Fruit fly (Drosophila melanogaster): ENCODE data around the gene Crtc.

The Crtc gene

DNA sequence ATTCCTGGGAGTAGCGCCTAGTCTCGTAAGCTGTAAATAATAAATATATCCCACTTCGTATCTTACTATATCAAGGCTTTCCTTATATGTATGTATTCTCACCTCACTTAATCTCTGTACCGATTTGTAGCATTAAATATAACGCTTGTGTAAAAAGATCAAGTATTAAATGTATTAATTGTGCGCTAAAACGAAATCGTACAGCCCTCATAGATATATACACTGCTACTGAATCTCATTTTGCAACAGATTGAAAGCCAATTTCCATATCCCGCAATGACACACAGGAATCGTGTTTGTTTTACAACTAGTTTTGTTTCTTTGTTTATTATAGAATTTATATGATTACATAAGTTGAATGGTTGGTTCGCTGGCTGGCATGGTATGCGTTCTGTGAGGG lies 31.2 kb downstream of the Crtc start:
- TF ChIP-seq CG8301 (tag; optimal IDR thresholded peaks at IDR 0.05) (no peak), EcR (GFP tag; optimal IDR thresholded peaks at IDR 0.05) (peak; percentile 23)

DNA sequence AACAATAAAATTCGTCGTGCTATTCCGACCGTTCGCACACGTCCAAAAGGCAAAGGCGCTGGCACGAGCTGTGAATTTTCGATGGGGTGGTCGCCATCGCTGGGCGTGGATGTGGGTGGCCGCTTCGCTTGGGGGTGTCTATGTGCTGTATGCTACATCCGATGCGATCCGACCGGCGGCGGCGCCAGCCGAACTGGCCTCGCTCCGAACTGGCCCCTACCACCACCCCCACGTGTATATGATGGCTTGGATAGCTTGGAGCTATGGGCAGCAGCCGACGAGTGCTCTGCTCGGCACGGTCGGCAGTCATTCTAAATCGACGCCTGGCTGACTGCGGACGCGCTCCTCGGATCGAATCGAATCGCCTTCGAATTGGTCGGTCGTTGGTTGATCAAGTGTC lies 35.9 kb downstream of the Crtc start, which contains the start of gene CG7497:
TSS of gene CG7497 (plus strand) at position 308 of the 400 bp plus-strand sequence.
- TF ChIP-seq CG4496 (GFP tag; IDR thresholded peaks at IDR 0.05) (peak; percentile 52), CG32121 (GFP tag; IDR thresholded peaks at IDR 0.05) (peak; percentile 75), CG13204 (GFP tag; optimal IDR thresholded peaks at IDR 0.05) (peak; percentile 39), Pif1B (GFP tag; optimal IDR thresholded peaks at IDR 0.05) (no peak)

DNA sequence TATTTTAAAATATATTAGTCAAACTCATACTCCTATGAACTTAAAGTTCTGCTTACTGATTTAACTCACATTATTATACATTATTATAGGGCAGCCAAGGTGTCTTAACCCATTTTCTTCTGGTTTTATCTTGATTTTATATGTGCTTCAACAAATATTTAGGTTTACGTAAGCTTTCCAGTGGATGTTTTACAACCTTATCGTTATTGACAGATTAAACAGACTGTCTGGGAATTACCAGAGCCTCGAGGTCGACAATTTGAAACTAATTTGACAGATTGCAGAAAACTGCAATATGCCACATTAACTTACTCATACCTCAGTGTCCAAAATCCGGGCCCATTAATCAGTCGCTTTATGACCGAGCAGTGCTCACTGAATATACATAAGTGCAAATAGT lies 37.8 kb downstream of the Crtc start:
- no peak for TF ChIP-seq rn (GFP tag; IDR thresholded peaks at IDR 0.05)
- TF ChIP-seq CG4496 (GFP tag; IDR thresholded peaks at IDR 0.05), result peak; percentile 48; the same call in 1 of the 3 replicates
- TF ChIP-seq CG8159 (tag; optimal IDR thresholded peaks at IDR 0.05), result no peak
- no peak for TF ChIP-seq CG14655 (GFP tag; optimal IDR thresholded peaks at IDR 0.05)
- peak; percentile 35 for TF ChIP-seq Pif1A (GFP tag; optimal IDR thresholded peaks at IDR 0.05)
- no peak for TF ChIP-seq CG32121 (GFP tag; IDR thresholded peaks at IDR 0.05)
- no peak for TF ChIP-seq fd96Ca (GFP tag; IDR thresholded peaks at IDR 0.05)
- no peak for TF ChIP-seq CG17806 (tag; optimal IDR thresholded peaks at IDR 0.05)
- TF ChIP-seq Pif1B (GFP tag; optimal IDR thresholded peaks at IDR 0.05), result peak; percentile 30
- TF ChIP-seq gl (tag; optimal IDR thresholded peaks at IDR 0.05), result peak; percentile 45
- TF ChIP-seq Snoo (tag; optimal IDR thresholded peaks at IDR 0.05), result no peak
- TF ChIP-seq CG9948 (tag; optimal IDR thresholded peaks at IDR 0.05), result no peak
- TF ChIP-seq D1 (tag; optimal IDR thresholded peaks at IDR 0.05), result no peak
- peak; percentile 9 for TF ChIP-seq CG34367 (tag; optimal IDR thresholded peaks at IDR 0.05)
- TF ChIP-seq CG12605 (GFP tag; IDR thresholded peaks at IDR 0.05), result no peak
- TF ChIP-seq CG13204 (GFP tag; optimal IDR thresholded peaks at IDR 0.05), result no peak
- TF ChIP-seq CG8301 (tag; optimal IDR thresholded peaks at IDR 0.05), result no peak
- no peak for TF ChIP-seq Ets98B (GFP tag; IDR thresholded peaks at IDR 0.05)
- TF ChIP-seq CG15710 (tag; optimal IDR thresholded peaks at IDR 0.05), result no peak
- no peak for TF ChIP-seq CG10348 (GFP tag; IDR thresholded peaks at IDR 0.05)
- TF ChIP-seq EcR (GFP tag; optimal IDR thresholded peaks at IDR 0.05), result no peak

DNA sequence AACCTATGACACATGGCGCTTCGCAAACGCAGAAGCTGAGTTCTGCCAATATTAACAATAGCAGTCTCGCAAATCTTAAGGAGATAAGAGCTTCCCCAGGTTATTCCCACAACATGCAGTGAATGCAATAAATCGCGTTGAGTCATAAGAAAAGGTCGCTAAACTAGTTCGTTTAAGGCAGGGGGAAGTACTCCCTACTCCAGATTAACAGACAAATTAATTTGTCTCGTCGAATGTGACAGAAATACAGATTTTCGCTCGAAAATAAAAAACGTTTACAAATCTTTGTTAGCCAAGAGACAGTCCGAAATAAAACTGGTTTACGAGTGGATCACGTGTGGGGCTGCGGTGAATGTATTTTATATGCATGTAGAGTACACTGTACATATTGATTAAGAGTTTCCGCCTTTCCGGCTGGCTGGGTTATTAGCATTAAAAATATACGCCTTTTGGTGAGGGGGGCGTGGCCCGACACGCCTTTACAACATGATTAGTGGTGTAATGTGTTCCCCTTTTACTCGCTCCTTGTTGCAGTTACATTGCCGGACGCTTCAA lies 43.4 kb downstream of the Crtc start:
- TF ChIP-seq Snoo (tag; optimal IDR thresholded peaks at IDR 0.05) (peak; percentile 12), CG12605 (GFP tag; IDR thresholded peaks at IDR 0.05) (no peak), EcR (GFP tag; optimal IDR thresholded peaks at IDR 0.05) (peak; percentile 84)

DNA sequence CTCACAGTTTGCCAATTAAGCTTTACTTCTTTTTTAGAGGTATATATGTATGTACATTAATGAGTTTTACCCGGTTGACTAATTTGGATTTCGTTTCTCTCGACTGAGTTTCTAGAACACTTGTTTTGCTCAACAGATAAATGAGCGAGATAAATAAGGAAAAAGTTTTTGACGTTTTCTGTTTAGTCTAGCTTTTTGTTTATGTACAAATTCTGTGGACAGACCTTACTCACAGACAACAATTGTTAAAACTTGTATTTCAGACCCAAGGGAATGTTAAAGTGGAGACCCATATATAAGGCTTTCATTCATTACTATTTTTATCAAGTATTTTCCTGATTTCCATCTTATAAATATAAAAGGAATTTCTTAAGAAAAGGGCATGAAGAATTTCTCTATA lies 44.0 kb downstream of the Crtc start:
- no peak for TF ChIP-seq CG8301 (tag; optimal IDR thresholded peaks at IDR 0.05)
- no peak for TF ChIP-seq CG17806 (tag; optimal IDR thresholded peaks at IDR 0.05)
- no peak for TF ChIP-seq Pif1A (GFP tag; optimal IDR thresholded peaks at IDR 0.05)
- TF ChIP-seq EcR (GFP tag; optimal IDR thresholded peaks at IDR 0.05), result no peak
- no peak for TF ChIP-seq CG15710 (tag; optimal IDR thresholded peaks at IDR 0.05)

DNA sequence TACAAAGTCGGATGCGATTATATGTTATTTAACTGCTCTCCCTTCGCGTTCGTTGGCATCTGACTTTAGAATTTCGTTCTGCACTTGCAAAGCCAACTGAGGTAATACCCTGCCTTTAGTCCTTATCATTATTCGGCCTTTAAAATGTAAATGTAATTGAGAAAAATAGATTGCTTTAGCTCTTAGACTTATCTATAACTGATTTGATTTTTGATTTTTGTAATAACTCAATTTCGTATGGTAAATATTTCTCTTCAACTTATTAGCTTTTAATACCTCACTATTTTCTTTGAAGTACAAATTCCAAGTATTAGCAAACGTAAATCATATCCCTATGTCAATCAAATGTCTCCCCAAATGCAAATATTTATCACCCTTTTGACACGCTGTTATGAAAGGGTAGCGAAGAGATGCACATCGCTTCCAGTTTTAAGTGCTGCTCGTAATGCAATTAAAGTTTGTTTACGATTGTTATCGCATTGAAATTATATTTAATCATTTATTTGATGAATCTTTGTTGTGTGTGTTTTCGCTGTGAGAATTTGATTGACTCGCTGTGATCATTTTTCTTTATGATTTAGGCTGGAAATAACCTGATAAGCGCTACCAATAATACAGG lies 44.7 kb downstream of the Crtc start:
- no peak for TF ChIP-seq Snoo (tag; optimal IDR thresholded peaks at IDR 0.05)
- TF ChIP-seq EcR (GFP tag; optimal IDR thresholded peaks at IDR 0.05), result peak; percentile 67

DNA sequence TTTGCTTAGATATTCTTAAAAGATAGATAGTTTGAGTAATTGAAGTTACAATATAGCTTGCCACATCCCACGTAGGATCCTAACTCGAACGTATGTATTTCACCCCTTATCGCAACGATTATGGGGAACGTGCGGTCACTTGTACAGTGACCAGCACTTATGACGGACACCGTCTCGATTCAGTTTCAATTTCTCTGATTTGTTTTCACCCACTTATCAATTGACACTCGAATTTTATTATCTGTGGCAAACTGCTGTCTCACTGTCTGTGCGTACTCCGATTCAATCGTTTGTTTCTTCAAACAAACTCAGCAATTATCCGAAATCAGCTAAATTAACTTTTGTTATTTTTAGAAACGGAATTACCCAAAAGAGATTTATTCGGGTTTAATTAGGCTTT lies 46.1 kb downstream of the Crtc start:
- no peak for TF ChIP-seq fd96Ca (GFP tag; IDR thresholded peaks at IDR 0.05)
- no peak for TF ChIP-seq EcR (GFP tag; optimal IDR thresholded peaks at IDR 0.05)
- no peak for TF ChIP-seq CG4496 (GFP tag; IDR thresholded peaks at IDR 0.05)
- no peak for TF ChIP-seq D1 (tag; optimal IDR thresholded peaks at IDR 0.05)
- no peak for TF ChIP-seq CG34367 (tag; optimal IDR thresholded peaks at IDR 0.05)
- TF ChIP-seq gl (tag; optimal IDR thresholded peaks at IDR 0.05), result no peak

DNA sequence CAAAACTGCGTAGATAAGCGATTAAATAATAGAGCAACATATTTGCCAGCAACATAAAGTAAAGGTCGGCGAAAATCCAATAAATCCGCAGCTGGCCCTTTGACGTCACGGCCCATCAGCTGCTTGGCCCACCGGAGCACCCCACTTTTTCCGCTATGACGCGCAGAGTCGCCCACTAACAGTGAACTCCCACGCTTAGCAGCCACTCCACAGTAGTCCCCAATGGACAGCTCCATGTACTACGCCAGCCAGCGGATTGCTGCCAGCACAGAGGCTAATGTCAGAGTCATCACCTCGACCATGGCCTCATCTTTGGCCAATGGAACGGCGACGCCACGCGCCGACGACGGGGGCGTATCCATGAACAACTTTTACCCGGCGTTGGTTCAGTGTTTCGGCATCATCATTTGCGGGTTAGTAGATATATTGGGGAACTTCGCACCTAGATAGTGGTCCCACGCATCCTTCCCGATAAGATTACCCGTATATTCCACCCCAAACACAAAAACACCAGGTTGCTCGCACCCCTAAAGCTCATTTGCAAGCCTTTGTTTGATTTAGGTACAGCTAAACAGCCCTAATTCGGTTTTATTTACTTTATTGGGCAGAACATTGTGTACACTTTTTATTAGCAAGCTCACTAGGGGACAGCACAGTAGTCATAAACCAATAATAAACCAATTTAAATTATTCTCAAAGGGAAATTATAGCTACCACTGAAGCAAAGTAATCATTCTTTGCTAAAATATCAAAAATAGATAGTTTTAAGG lies 46.8 kb downstream of the Crtc start:
- TF ChIP-seq CG8159 (tag; optimal IDR thresholded peaks at IDR 0.05) (no peak), CG10348 (GFP tag; IDR thresholded peaks at IDR 0.05) (no peak), fd96Ca (GFP tag; IDR thresholded peaks at IDR 0.05) (no peak), CG9948 (tag; optimal IDR thresholded peaks at IDR 0.05) (no peak), CG8301 (tag; optimal IDR thresholded peaks at IDR 0.05) (no peak), CG12605 (GFP tag; IDR thresholded peaks at IDR 0.05) (no peak), EcR (GFP tag; optimal IDR thresholded peaks at IDR 0.05) (no peak), Pif1B (GFP tag; optimal IDR thresholded peaks at IDR 0.05) (no peak), CG32121 (GFP tag; IDR thresholded peaks at IDR 0.05) (no peak), CG34367 (tag; optimal IDR thresholded peaks at IDR 0.05) (no peak), gl (tag; optimal IDR thresholded peaks at IDR 0.05) (no peak), Ets98B (GFP tag; IDR thresholded peaks at IDR 0.05) (no peak), rn (GFP tag; IDR thresholded peaks at IDR 0.05) (no peak), CG14655 (GFP tag; optimal IDR thresholded peaks at IDR 0.05) (no peak), CG13204 (GFP tag; optimal IDR thresholded peaks at IDR 0.05) (no peak), CG15710 (tag; optimal IDR thresholded peaks at IDR 0.05) (no peak)
